Worm (Caenorhabditis elegans) whole organism, L2 larva: Measurements from ENCODE around the gene vab-15.

Experiments
- C34F6.9 ChIP-seq: fragments of 150-350 bp; optimal IDR thresholded peaks from 2 replicates; lab custom pipeline; 2014; ENCODE audit warnings: missing biosample characterization, missing genetic modification characterization
- F13H6.1 ChIP-seq: sonication (generic microtip); optimal IDR thresholded peaks from 2 replicates; lab custom pipeline; 2016; ENCODE audit warnings: missing genetic modification characterization, missing compliant biosample characterization
- Y55F3AM.14 ChIP-seq: fragments of 200-800 bp; sonication (Bioruptor generic); optimal IDR thresholded peaks from 2 replicates; lab custom pipeline; 2018; ENCODE audit warnings: mild to moderate bottlenecking, missing genetic modification characterization, missing compliant biosample characterization
- ZK546.5 ChIP-seq: sonication (generic microtip); optimal IDR thresholded peaks from 2 replicates; lab custom pipeline; 2017; ENCODE audit warnings: missing biosample characterization, missing genetic modification characterization
- ama-1 ChIP-seq: fragments of 150-350 bp; optimal IDR thresholded peaks from 2 replicates; lab custom pipeline; 2018; ENCODE audit warnings: inconsistent platforms
- blmp-1 ChIP-seq: sonication (generic microtip); optimal IDR thresholded peaks from 2 replicates; lab custom pipeline; 2017; ENCODE audit warnings: missing genetic modification characterization, mild to moderate bottlenecking, missing compliant biosample characterization, antibody characterized with exemption, moderate library complexity; ENCODE audit not compliant: insufficient read depth
- ceh-16 ChIP-seq: fragments of 150-350 bp; optimal IDR thresholded peaks from 2 replicates; lab custom pipeline; 2014; ENCODE audit warnings: missing biosample characterization, missing genetic modification characterization
- ceh-82 ChIP-seq: fragments of 150-350 bp; optimal IDR thresholded peaks from 2 replicates; lab custom pipeline; 2014; ENCODE audit warnings: missing biosample characterization, missing genetic modification characterization
- crh-2 ChIP-seq: sonication (generic microtip); optimal IDR thresholded peaks from 2 replicates; lab custom pipeline; 2017; ENCODE audit warnings: missing biosample characterization, missing genetic modification characterization
- dmd-4 ChIP-seq: sonication (generic microtip); optimal IDR thresholded peaks from 2 replicates; lab custom pipeline; 2017; ENCODE audit warnings: missing biosample characterization, missing genetic modification characterization
- egl-27 ChIP-seq: sonication (generic microtip); optimal IDR thresholded peaks from 3 replicates; lab custom pipeline; 2017; ENCODE audit warnings: missing biosample characterization, missing genetic modification reagents, missing genetic modification characterization
- elt-1 ChIP-seq: fragments of 150-350 bp; optimal IDR thresholded peaks from 2 replicates; lab custom pipeline; 2014; ENCODE audit warnings: missing biosample characterization, missing genetic modification characterization
- fos-1 ChIP-seq: fragments of 150-350 bp; optimal IDR thresholded peaks from 2 replicates; lab custom pipeline; 2014; ENCODE audit warnings: missing biosample characterization, missing genetic modification characterization
- lin-11 ChIP-seq: fragments of 150-350 bp; sonication (generic microtip); optimal IDR thresholded peaks from 2 replicates; lab custom pipeline; 2014; ENCODE audit warnings: missing biosample characterization, missing genetic modification characterization, inconsistent platforms, mixed read lengths
- lin-39 ChIP-seq: fragments of 150-350 bp; optimal IDR thresholded peaks from 2 replicates; lab custom pipeline; 2014; ENCODE audit warnings: missing biosample characterization, missing genetic modification reagents, missing genetic modification characterization
- lsy-2 ChIP-seq, 2 experiments: fragments of 150-350 bp in 1 of 2; sonication (generic microtip) in 1 of 2; optimal IDR thresholded peaks; 2 replicates each; lab custom pipeline; 2014 to 2017; ENCODE audit warnings: missing biosample characterization in 2 of 2, missing genetic modification characterization in 2 of 2
- mab-5 ChIP-seq: fragments of 150-350 bp; optimal IDR thresholded peaks from 2 replicates; lab custom pipeline; 2014; ENCODE audit warnings: missing biosample characterization, missing genetic modification characterization
- nhr-129 ChIP-seq: fragments of 150-350 bp; optimal IDR thresholded peaks from 2 replicates; lab custom pipeline; 2014; ENCODE audit warnings: missing biosample characterization, missing genetic modification characterization
- nhr-237 ChIP-seq: fragments of 150-350 bp; optimal IDR thresholded peaks from 2 replicates; lab custom pipeline; 2014; ENCODE audit warnings: missing biosample characterization, missing genetic modification characterization
- nhr-25 ChIP-seq: fragments of 150-350 bp; sonication (generic microtip); optimal IDR thresholded peaks from 3 replicates; lab custom pipeline; 2014; ENCODE audit warnings: missing biosample characterization, missing genetic modification characterization
- nhr-6 ChIP-seq: fragments of 150-350 bp; optimal IDR thresholded peaks from 2 replicates; lab custom pipeline; 2014; ENCODE audit warnings: missing biosample characterization, missing genetic modification characterization
- nhr-77 ChIP-seq: fragments of 150-350 bp; optimal IDR thresholded peaks from 2 replicates; lab custom pipeline; 2014; ENCODE audit warnings: missing biosample characterization, missing genetic modification characterization
- peb-1 ChIP-seq: fragments of 150-350 bp; optimal IDR thresholded peaks from 2 replicates; lab custom pipeline; 2014; ENCODE audit warnings: missing biosample characterization, missing genetic modification characterization
- sem-4 ChIP-seq: fragments of 150-350 bp; optimal IDR thresholded peaks from 2 replicates; lab custom pipeline; 2014; ENCODE audit warnings: missing biosample characterization, missing genetic modification reagents, missing genetic modification characterization
- skn-1 ChIP-seq: sonication (generic microtip); optimal IDR thresholded peaks from 2 replicates; lab custom pipeline; 2017; ENCODE audit warnings: missing biosample characterization, missing genetic modification characterization
- sma-3 ChIP-seq: sonication (generic microtip); optimal IDR thresholded peaks from 2 replicates; lab custom pipeline; 2016; ENCODE audit warnings: missing genetic modification reagents, missing genetic modification characterization, missing compliant biosample characterization
- sma-9 ChIP-seq, 2 experiments: fragments of 150-350 bp in 1 of 2; sonication (generic microtip) in 1 of 2; optimal IDR thresholded peaks; 2 replicates each; lab custom pipeline; 2014 to 2016; ENCODE audit warnings: missing genetic modification characterization in 2 of 2, mild to moderate bottlenecking in 1 of 2, missing biosample characterization in 1 of 2, missing compliant biosample characterization in 1 of 2, missing genetic modification reagents in 1 of 2, moderate library complexity in 1 of 2
- snpc-4 ChIP-seq: fragments of 150-350 bp; optimal IDR thresholded peaks from 2 replicates; lab custom pipeline; 2014; ENCODE audit warnings: missing biosample characterization, missing genetic modification characterization
- unc-39 ChIP-seq: fragments of 150-350 bp; optimal IDR thresholded peaks from 2 replicates; lab custom pipeline; 2014; ENCODE audit warnings: missing biosample characterization, missing genetic modification characterization
- unc-55 ChIP-seq: fragments of 150-350 bp; sonication (generic microtip); optimal IDR thresholded peaks from 3 replicates; lab custom pipeline; 2014; ENCODE audit warnings: missing biosample characterization, missing genetic modification reagents, missing genetic modification characterization
- zag-1 ChIP-seq: fragments of 150-350 bp; optimal IDR thresholded peaks from 2 replicates; lab custom pipeline; 2014; ENCODE audit warnings: missing biosample characterization, missing genetic modification characterization
- ztf-11 ChIP-seq: sonication (generic microtip); optimal IDR thresholded peaks from 2 replicates; lab custom pipeline; 2017; ENCODE audit warnings: missing biosample characterization, missing genetic modification characterization

vab-15 gene

DNA sequence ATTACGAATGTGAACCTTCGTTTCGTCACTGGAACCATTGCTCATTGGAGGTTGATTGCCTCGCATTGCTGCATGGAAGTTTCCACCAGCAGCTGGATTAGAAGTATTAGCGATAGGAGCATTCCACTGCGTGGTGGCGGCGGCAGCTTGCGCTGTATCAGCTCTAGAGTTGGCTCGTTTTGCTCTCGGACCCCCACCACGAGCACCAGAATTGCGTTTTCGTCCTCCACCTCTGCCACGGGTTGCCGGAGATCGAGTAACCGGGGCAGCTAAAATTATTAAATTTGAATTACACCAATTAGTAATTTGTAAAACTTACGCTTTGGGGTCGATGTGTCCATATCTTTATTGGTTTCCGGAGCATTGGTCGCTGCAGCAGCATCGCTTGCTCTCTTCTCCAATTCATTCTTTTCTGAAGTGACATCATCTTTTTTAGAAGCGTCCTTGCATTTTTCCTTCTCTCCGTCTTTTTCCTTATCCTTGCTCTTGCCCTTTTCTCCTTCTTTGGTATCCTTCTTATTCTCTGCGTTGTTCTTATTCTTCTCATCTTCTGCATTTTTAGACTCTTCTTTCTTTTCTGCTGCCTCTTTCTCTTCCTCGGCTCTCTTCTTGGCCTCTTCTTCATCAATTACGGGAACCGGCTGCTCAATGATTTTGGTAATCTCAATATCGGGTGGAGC, 32.8 kb upstream of the vab-15 start:
- TF ChIP-seq unc-55 (peak; percentile 24), nhr-25 (tag; lab: Kevin White, UChicago) (no peak), blmp-1 (tag; lab: Kevin White, UChicago) (no peak), sma-9 (GFP tag; optimal IDR thresholded peaks at IDR 0.05; lab: Kevin White, UChicago) (peak; percentile 48), sma-9 (tag; optimal IDR thresholded peaks at IDR 0.05; lab: Kevin White, UChicago) (no peak), nhr-129 (tag; lab: Kevin White, UChicago) (peak; percentile 37), nhr-77 (tag; lab: Kevin White, UChicago) (no peak), C34F6.9 (tag; lab: Kevin White, UChicago) (peak; percentile 55), crh-2 (tag; lab: Kevin White, UChicago) (peak; percentile 23), unc-39 (no peak), peb-1 (no peak), skn-1 (tag; lab: Kevin White, UChicago) (no peak), sem-4 (tag; lab: Kevin White, UChicago) (no peak), mab-5 (tag; lab: Kevin White, UChicago) (no peak), ZK546.5 (tag; lab: Kevin White, UChicago) (no peak), zag-1 (peak; percentile 58), egl-27 (tag; lab: Kevin White, UChicago) (no peak)

DNA sequence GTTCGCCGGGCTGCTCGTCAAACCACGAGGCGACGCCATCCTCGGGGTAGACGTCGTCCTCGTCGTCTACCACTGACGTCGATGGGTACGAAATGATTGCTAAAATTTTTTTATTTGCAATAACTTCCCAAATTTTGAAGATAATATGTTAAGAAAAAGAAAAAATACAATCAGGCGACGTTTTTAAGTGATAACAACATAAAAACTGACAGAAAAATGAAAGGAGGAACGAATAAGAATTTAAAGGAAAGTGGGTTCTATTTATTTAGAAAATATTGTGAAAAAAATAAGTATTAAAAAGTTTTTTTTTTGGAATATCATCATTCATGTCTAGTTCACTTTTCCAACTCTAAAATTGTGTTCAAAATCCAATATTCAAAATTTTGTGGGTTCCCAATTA, 24.9 kb upstream of the vab-15 start, which contains the start of gene dpy-22:
Gene dpy-22, minus strand, starts transcription at position 101 of the 400 bp plus-strand sequence.
- TF ChIP-seq Y55F3AM.14 (GFP tag; lab: Kevin White, UChicago) (no peak), nhr-25 (tag; lab: Kevin White, UChicago) (no peak)

DNA sequence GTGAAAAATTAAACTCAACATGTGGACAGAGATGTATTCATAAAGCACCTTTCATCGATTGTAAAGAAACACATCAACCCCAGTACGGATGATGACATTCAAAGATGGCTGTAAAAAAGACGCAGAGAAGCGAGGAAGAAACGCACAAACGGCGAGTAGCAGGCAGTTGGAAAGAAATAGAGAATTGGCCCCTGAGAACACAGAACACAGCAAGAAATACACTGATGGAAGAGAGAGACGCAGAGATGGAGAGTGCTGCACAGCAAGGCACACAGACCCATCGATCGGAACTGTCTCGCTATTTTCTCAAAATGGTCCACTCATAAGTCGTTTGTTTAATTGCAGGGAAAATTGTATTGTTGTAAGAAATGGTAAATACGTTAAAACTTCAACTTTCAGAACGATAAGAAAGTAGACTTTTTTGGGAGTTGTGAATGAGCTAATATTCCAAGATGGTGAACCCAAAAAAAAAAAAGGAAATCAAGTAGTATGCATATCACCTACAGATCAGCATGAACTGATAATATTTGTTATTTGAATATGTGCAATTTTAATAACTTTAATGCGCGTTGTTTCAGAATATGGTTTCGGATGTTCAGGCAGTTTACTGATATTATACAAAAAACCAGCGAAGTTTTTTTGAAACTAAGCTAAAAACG, 24.3 kb upstream of the vab-15 start:
- TF ChIP-seq ceh-16 (tag; lab: Kevin White, UChicago): no peak
- TF ChIP-seq lin-39 (tag; lab: Kevin White, UChicago): no peak
- TF ChIP-seq elt-1 (tag; lab: Kevin White, UChicago): no peak
- peak; percentile 81 for TF ChIP-seq skn-1 (tag; lab: Kevin White, UChicago)
- TF ChIP-seq zag-1: peak; percentile 41
- peak; percentile 20 for TF ChIP-seq sma-3
- no peak for TF ChIP-seq ztf-11 (tag; lab: Kevin White, UChicago)
- peak; percentile 68 for TF ChIP-seq F13H6.1
- peak; percentile 77 for TF ChIP-seq crh-2 (tag; lab: Kevin White, UChicago)
- TF ChIP-seq ZK546.5 (tag; lab: Kevin White, UChicago): no peak
- TF ChIP-seq nhr-6 (tag; lab: Kevin White, UChicago): peak; percentile 63
- TF ChIP-seq snpc-4: no peak
- no peak for TF ChIP-seq dmd-4
- TF ChIP-seq fos-1 (tag; lab: Kevin White, UChicago): peak; percentile 78
- TF ChIP-seq nhr-237 (tag; lab: Kevin White, UChicago): no peak
- no peak for TF ChIP-seq ama-1 (lab: Kevin White, UChicago)
- peak; percentile 68 for TF ChIP-seq unc-55
- no peak for TF ChIP-seq ceh-82 (tag; lab: Kevin White, UChicago)
- peak in 1 of 2 experiments; percentile 52 for TF ChIP-seq lsy-2 (tag; optimal IDR thresholded peaks at IDR 0.05; lab: Kevin White, UChicago)
- TF ChIP-seq C34F6.9 (tag; lab: Kevin White, UChicago): peak; percentile 76
- TF ChIP-seq lin-11 (tag; lab: Kevin White, UChicago): no peak
- peak; percentile 26 for TF ChIP-seq sma-9 (GFP tag; optimal IDR thresholded peaks at IDR 0.05; lab: Kevin White, UChicago)
- no peak for TF ChIP-seq sma-9 (tag; optimal IDR thresholded peaks at IDR 0.05; lab: Kevin White, UChicago)
- no peak for TF ChIP-seq egl-27 (tag; lab: Kevin White, UChicago)
- TF ChIP-seq nhr-129 (tag; lab: Kevin White, UChicago): peak; percentile 89
- TF ChIP-seq, all 48 proteins: peak for 12

DNA sequence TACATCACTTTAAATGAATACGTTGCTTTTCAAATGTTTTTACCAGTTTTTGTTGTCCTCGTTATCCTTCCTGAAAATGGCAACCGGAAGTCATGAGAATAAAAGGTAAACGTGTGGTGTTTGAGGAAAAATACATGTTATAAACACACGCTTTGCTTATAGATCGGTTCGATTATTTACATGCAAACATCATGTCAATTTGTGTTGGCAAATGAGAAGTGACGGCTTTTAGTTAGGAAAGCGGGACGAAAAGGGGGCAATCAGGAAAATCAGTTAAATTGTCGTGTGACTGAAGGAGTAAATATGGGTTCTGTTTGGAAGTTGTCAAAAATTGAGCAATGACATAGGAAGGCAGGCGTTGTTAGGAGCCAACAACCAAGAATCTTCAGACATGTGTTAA, 15.9 kb upstream of the vab-15 start, which contains the start of gene rrc-1:
Gene rrc-1, minus strand, starts transcription at position 74 of the 400 bp plus-strand sequence.
- TF ChIP-seq fos-1 (tag; lab: Kevin White, UChicago) (no peak), ceh-16 (tag; lab: Kevin White, UChicago) (no peak), blmp-1 (tag; lab: Kevin White, UChicago) (no peak), unc-55 (no peak)
